Worm (Caenorhabditis elegans) whole organism, L3 larva: Measurements from ENCODE around the gene cyp-33D1.

ENCODE experiments used
- aly-2 ChIP-seq: fragments of 150-350 bp; optimal IDR thresholded peaks from 2 replicates; lab custom pipeline; 2014; ENCODE audit warnings: missing biosample characterization, missing genetic modification characterization
- ama-1 ChIP-seq: fragments of 150-350 bp; optimal IDR thresholded peaks from 2 replicates; lab custom pipeline; 2018
- ceh-82 ChIP-seq: fragments of 150-350 bp; optimal IDR thresholded peaks from 2 replicates; lab custom pipeline; 2014; ENCODE audit warnings: missing biosample characterization, missing genetic modification characterization
- elt-1 ChIP-seq: fragments of 150-350 bp; optimal IDR thresholded peaks from 2 replicates; lab custom pipeline; 2014; ENCODE audit warnings: missing biosample characterization, missing genetic modification characterization
- elt-2 ChIP-seq: sonication (generic microtip); optimal IDR thresholded peaks from 2 replicates; lab custom pipeline; 2016; ENCODE audit warnings: missing genetic modification reagents, mild to moderate bottlenecking, missing genetic modification characterization, missing compliant biosample characterization
- fkh-10 ChIP-seq: sonication (generic microtip); optimal IDR thresholded peaks from 2 replicates; lab custom pipeline; 2017; ENCODE audit warnings: missing biosample characterization, missing genetic modification reagents, missing genetic modification characterization
- jun-1 ChIP-seq: fragments of 150-350 bp; optimal IDR thresholded peaks from 2 replicates; lab custom pipeline; 2014; ENCODE audit warnings: missing biosample characterization, missing genetic modification reagents, missing genetic modification characterization
- lin-15B ChIP-seq: fragments of 150-350 bp; optimal IDR thresholded peaks from 2 replicates; lab custom pipeline; 2014; ENCODE audit warnings: missing biosample characterization, missing genetic modification characterization
- nhr-11 ChIP-seq: fragments of 150-350 bp; optimal IDR thresholded peaks from 2 replicates; lab custom pipeline; 2014; ENCODE audit warnings: missing biosample characterization, missing genetic modification characterization
- nhr-28 ChIP-seq: fragments of 150-350 bp; optimal IDR thresholded peaks from 2 replicates; lab custom pipeline; 2014; ENCODE audit warnings: missing biosample characterization, missing genetic modification characterization
- nhr-77 ChIP-seq: fragments of 150-350 bp; optimal IDR thresholded peaks from 2 replicates; lab custom pipeline; 2014; ENCODE audit warnings: missing biosample characterization, missing genetic modification characterization
- pha-4 ChIP-seq: fragments of 150-350 bp; optimal IDR thresholded peaks from 2 replicates; lab custom pipeline; 2014; ENCODE audit warnings: missing biosample characterization, missing genetic modification reagents, missing genetic modification characterization
- unc-62 ChIP-seq: fragments of 150-350 bp; sonication (generic microtip); optimal IDR thresholded peaks from 4 replicates; lab custom pipeline; 2014; ENCODE audit warnings: missing biosample characterization, missing genetic modification reagents, missing genetic modification characterization
- ztf-4 ChIP-seq: fragments of 150-350 bp; optimal IDR thresholded peaks from 2 replicates; lab custom pipeline; 2014; ENCODE audit warnings: missing biosample characterization, missing genetic modification characterization

ce11 chrV:16141071-16141470 lies 34.6 kb downstream of the cyp-33D1 start, which contains the start of gene clc-32:
- TF ChIP-seq pha-4 (tag; lab: Kevin White, UChicago) (no peak), unc-62 (GFP tag; lab: Kevin White, UChicago) (no peak), fkh-10 (GFP tag; lab: Kevin White, UChicago) (no peak), elt-1 (tag; lab: Kevin White, UChicago) (no peak), ama-1 (no peak), ztf-4 (tag; lab: Kevin White, UChicago) (no peak), nhr-11 (no peak), nhr-77 (tag; lab: Kevin White, UChicago) (no peak), elt-2 (tag; lab: Kevin White, UChicago) (no peak), lin-15B (tag; lab: Kevin White, UChicago) (no peak), ceh-82 (tag; lab: Kevin White, UChicago) (no peak), jun-1 (tag; lab: Kevin White, UChicago) (no peak), nhr-28 (no peak), aly-2 (tag; lab: Kevin White, UChicago) (no peak)
